Worm (Caenorhabditis elegans) whole organism, mixed stage, embryonic: Measurements from ENCODE around the gene szy-2.

ENCODE experiments used
- M03D4.4 ChIP-seq: sonication (generic microtip); optimal IDR thresholded peaks from 2 replicates; lab custom pipeline; 2017; ENCODE audit warnings: mild to moderate bottlenecking, missing genetic modification characterization, missing compliant biosample characterization
- bed-3 ChIP-seq: fragments of 200-800 bp; sonication (Bioruptor generic); optimal IDR thresholded peaks from 3 replicates; lab custom pipeline; 2018; ENCODE audit warnings: mild to moderate bottlenecking, missing genetic modification characterization, moderate library complexity, missing compliant biosample characterization
- blmp-1 ChIP-seq: fragments of 150-350 bp; optimal IDR thresholded peaks from 2 replicates; lab custom pipeline; 2014; ENCODE audit warnings: missing biosample characterization, missing genetic modification characterization
- ceh-39 ChIP-seq: fragments of 150-350 bp; optimal IDR thresholded peaks from 2 replicates; lab custom pipeline; 2014; ENCODE audit warnings: missing biosample characterization, missing genetic modification characterization
- ceh-43 ChIP-seq: fragments of 200-800 bp; sonication (Bioruptor generic); optimal IDR thresholded peaks from 2 replicates; lab custom pipeline; 2018; ENCODE audit warnings: mild to moderate bottlenecking, missing genetic modification characterization, moderate library complexity, missing compliant biosample characterization
- ces-1 ChIP-seq: fragments of 150-350 bp; optimal IDR thresholded peaks from 2 replicates; lab custom pipeline; 2014; ENCODE audit warnings: missing biosample characterization, missing genetic modification reagents, missing genetic modification characterization
- cnd-1 ChIP-seq: fragments of 200-800 bp; sonication (Bioruptor generic); optimal IDR thresholded peaks from 2 replicates; lab custom pipeline; 2018; ENCODE audit warnings: mild to moderate bottlenecking, missing genetic modification characterization, missing compliant biosample characterization
- elt-1 ChIP-seq: sonication (generic microtip); optimal IDR thresholded peaks from 2 replicates; lab custom pipeline; 2017; ENCODE audit warnings: missing genetic modification characterization, mild to moderate bottlenecking, missing compliant biosample characterization, antibody characterized with exemption, moderate library complexity, borderline replicate concordance; ENCODE audit not compliant: insufficient read depth
- elt-3 ChIP-seq: fragments of 150-350 bp; optimal IDR thresholded peaks from 2 replicates; lab custom pipeline; 2014; ENCODE audit warnings: missing biosample characterization, missing genetic modification characterization
- ham-2 ChIP-seq: fragments of 200-800 bp; sonication (Bioruptor generic); optimal IDR thresholded peaks from 2 replicates; lab custom pipeline; 2018; ENCODE audit warnings: mild to moderate bottlenecking, missing genetic modification characterization, missing compliant biosample characterization
- hlh-1 ChIP-seq: fragments of 150-350 bp; optimal IDR thresholded peaks from 2 replicates; lab custom pipeline; 2014; ENCODE audit warnings: missing biosample characterization, missing genetic modification reagents, missing genetic modification characterization
- lin-13 ChIP-seq: fragments of 150-350 bp; optimal IDR thresholded peaks from 2 replicates; lab custom pipeline; 2014; ENCODE audit warnings: missing biosample characterization, missing genetic modification characterization
- lsy-2 ChIP-seq: fragments of 150-350 bp; optimal IDR thresholded peaks from 2 replicates; lab custom pipeline; 2014; ENCODE audit warnings: missing biosample characterization, missing genetic modification characterization
- mab-5 ChIP-seq: fragments of 150-350 bp; optimal IDR thresholded peaks from 2 replicates; lab custom pipeline; 2014; ENCODE audit warnings: missing biosample characterization, missing genetic modification characterization
- mep-1 ChIP-seq: fragments of 150-350 bp; optimal IDR thresholded peaks from 2 replicates; lab custom pipeline; 2017; ENCODE audit warnings: missing biosample characterization, missing genetic modification reagents, missing genetic modification characterization, inconsistent platforms
- mls-2 ChIP-seq: sonication (generic microtip); optimal IDR thresholded peaks from 2 replicates; lab custom pipeline; 2016; ENCODE audit warnings: mild to moderate bottlenecking, missing genetic modification characterization, moderate library complexity, missing compliant biosample characterization
- nhr-12 ChIP-seq: fragments of 150-350 bp; optimal IDR thresholded peaks from 2 replicates; lab custom pipeline; 2014; ENCODE audit warnings: missing biosample characterization, missing genetic modification characterization
- nhr-237 ChIP-seq: fragments of 150-350 bp; optimal IDR thresholded peaks from 2 replicates; lab custom pipeline; 2014; ENCODE audit warnings: missing biosample characterization, missing genetic modification characterization
- nhr-28 ChIP-seq: fragments of 150-350 bp; optimal IDR thresholded peaks from 2 replicates; lab custom pipeline; 2014; ENCODE audit warnings: missing biosample characterization, missing genetic modification characterization
- nhr-76 ChIP-seq: sonication (generic microtip); optimal IDR thresholded peaks from 2 replicates; lab custom pipeline; 2017; ENCODE audit warnings: missing biosample characterization, missing genetic modification characterization
- sem-2 ChIP-seq: fragments of 200-800 bp; sonication (Bioruptor generic); optimal IDR thresholded peaks from 2 replicates; lab custom pipeline; 2018; ENCODE audit warnings: mild to moderate bottlenecking, missing genetic modification characterization, missing compliant biosample characterization
- snpc-4 ChIP-seq: fragments of 150-350 bp; optimal IDR thresholded peaks from 2 replicates; lab custom pipeline; 2014; ENCODE audit warnings: missing biosample characterization, missing genetic modification characterization
- sptf-1 ChIP-seq: sonication (generic microtip); optimal IDR thresholded peaks from 2 replicates; lab custom pipeline; 2017; ENCODE audit warnings: mild to moderate bottlenecking, missing genetic modification characterization, moderate library complexity, missing compliant biosample characterization
- tbx-8 ChIP-seq: fragments of 200-800 bp; sonication (Bioruptor generic); optimal IDR thresholded peaks from 2 replicates; lab custom pipeline; 2018; ENCODE audit warnings: mild to moderate bottlenecking, missing genetic modification characterization, moderate library complexity, missing compliant biosample characterization
- unc-39 ChIP-seq: fragments of 150-350 bp; optimal IDR thresholded peaks from 2 replicates; lab custom pipeline; 2014; ENCODE audit warnings: missing biosample characterization, missing genetic modification characterization
- unc-62 ChIP-seq: fragments of 150-350 bp; optimal IDR thresholded peaks from 2 replicates; lab custom pipeline; 2014; ENCODE audit warnings: missing biosample characterization, missing genetic modification reagents, missing genetic modification characterization
- zip-8 ChIP-seq: fragments of 150-350 bp; optimal IDR thresholded peaks from 2 replicates; lab custom pipeline; 2014; ENCODE audit warnings: missing biosample characterization, missing genetic modification characterization
- ztf-11 ChIP-seq: fragments of 150-350 bp; optimal IDR thresholded peaks from 2 replicates; lab custom pipeline; 2014; ENCODE audit warnings: missing biosample characterization, missing genetic modification characterization

Gene szy-2

DNA sequence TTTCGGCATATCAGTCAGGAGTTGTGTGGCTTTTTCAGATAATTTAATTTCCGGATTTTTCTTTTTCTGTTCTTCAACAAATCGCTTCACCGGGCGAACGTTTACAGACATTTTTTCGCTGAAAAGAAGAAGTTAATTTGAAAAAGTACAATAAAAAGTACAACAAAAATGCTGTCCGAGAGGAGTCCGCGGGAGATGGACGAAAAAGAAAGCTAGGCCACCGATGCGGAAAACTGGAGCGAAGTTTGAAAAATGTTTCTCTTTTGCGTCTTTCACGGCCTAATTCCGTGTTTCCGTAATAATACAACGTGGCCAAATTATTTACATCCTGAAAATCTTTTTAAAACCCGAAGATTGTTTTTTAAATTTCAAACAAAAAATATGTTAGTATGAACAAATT lies 21.8 kb downstream of the szy-2 start, which contains the start of gene thoc-5 (continued):
- peak; percentile 7 for TF ChIP-seq cnd-1 (tag; lab: Kevin White, UChicago)

DNA sequence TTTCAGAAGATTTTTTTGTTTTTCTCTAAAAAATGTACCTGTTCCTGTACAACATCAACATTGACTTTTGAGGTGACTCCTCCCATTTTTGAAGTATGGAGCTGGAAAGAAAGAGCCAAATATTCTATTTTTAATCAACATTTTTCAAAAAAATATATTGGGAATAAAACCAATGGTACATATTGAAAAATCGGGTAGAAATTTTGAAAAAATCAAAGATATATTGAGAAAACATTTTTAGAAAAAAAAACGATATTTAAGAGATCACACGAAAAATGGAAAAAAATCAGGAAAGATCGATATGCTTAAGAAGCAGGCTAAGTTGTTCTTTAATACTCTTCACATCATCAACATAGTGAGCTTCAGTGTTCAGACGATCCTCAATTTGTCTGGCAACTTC lies 25.1 kb downstream of the szy-2 start, which contains the start of gene glrx-21:
TSS of gene glrx-21 (minus strand) at position 101 of the 400 bp plus-strand sequence.
- no peak for TF ChIP-seq bed-3 (GFP tag; lab: Kevin White, UChicago)
- no peak for TF ChIP-seq sptf-1 (tag; lab: Kevin White, UChicago)
- TF ChIP-seq ceh-39 (tag; lab: Kevin White, UChicago), result no peak
- TF ChIP-seq nhr-12, result no peak
- TF ChIP-seq lin-13 (tag; lab: Kevin White, UChicago), result no peak
- TF ChIP-seq ceh-43 (GFP tag; lab: Kevin White, UChicago), result no peak
- TF ChIP-seq nhr-76 (tag; lab: Kevin White, UChicago), result no peak
- TF ChIP-seq unc-62, result no peak
- no peak for TF ChIP-seq zip-8 (tag; lab: Kevin White, UChicago)
- TF ChIP-seq ham-2 (GFP tag; lab: Kevin White, UChicago), result no peak

- TF ChIP-seq snpc-4 (tag; lab: Kevin White, UChicago) (no peak), zip-8 (tag; lab: Kevin White, UChicago) (peak; percentile 90), ces-1 (GFP tag; lab: Kevin White, UChicago) (no peak)
- TF ChIP-seq, all 35 proteins: peak for 1
Measured at ce11 chrIII:5344561-5344960, 26.5 kb downstream of the szy-2 start.

DNA sequence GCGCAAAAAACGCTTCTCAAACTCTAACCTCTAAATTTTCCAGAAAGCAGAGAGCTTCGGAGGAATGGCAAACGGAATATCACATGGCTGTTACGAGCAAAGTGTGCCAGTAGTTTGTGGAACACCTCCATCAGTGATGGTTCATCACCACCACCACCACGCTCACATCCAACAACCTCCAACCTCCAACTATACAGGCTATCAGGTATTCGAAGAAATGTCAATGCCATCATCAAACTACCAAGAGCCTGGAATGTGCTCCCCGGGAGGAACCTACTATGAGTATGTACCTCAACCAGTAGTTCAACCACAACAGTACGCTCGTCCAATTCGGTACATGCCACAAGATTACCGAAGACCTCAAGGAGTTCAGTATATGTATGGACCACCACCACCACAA lies 27.5 kb downstream of the szy-2 start:
- TF ChIP-seq mep-1, result no peak
- no peak for TF ChIP-seq lin-13 (tag; lab: Kevin White, UChicago)
- TF ChIP-seq cnd-1 (tag; lab: Kevin White, UChicago), result no peak
- no peak for TF ChIP-seq sem-2 (GFP tag; lab: Kevin White, UChicago)
- TF ChIP-seq nhr-237, result no peak
- no peak for TF ChIP-seq ceh-39 (tag; lab: Kevin White, UChicago)
- no peak for TF ChIP-seq lsy-2 (tag; lab: Kevin White, UChicago)
- TF ChIP-seq ham-2 (GFP tag; lab: Kevin White, UChicago), result no peak
- no peak for TF ChIP-seq zip-8 (tag; lab: Kevin White, UChicago)
- no peak for TF ChIP-seq elt-3 (tag; lab: Kevin White, UChicago)
- TF ChIP-seq nhr-76 (tag; lab: Kevin White, UChicago), result no peak
- TF ChIP-seq snpc-4 (tag; lab: Kevin White, UChicago), result no peak
- no peak for TF ChIP-seq ztf-11 (tag; lab: Kevin White, UChicago)
- TF ChIP-seq unc-39 (tag; lab: Kevin White, UChicago), result no peak
- no peak for TF ChIP-seq mls-2
- no peak for TF ChIP-seq mab-5 (tag; lab: Kevin White, UChicago)
- no peak for TF ChIP-seq sptf-1 (tag; lab: Kevin White, UChicago)

DNA sequence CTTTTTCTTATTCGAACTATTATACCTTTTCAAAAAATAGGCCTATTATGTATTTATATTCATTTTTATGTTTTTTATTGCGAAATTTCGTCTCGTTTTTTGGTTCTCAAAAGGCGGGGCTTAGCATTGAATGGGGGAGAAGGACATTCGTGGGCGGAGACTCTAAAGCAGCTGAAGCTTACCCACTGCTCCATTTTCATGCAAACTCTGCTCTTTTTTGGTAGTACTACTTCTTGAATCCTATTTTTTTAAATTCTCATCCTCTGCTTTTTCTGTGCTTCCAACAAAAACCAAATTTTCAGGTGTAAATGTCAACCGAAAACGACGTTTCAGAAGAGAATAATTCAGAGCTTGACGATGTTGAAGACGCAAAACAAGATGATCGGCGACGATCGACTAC lies 29.7 kb downstream of the szy-2 start, which contains the start of gene ZK121.2:
TSS of gene ZK121.2 (plus strand) at position 301 of the 400 bp plus-strand sequence.
- TF ChIP-seq tbx-8 (GFP tag; lab: Kevin White, UChicago) (no peak), M03D4.4 (tag; lab: Kevin White, UChicago) (no peak), blmp-1 (tag; lab: Kevin White, UChicago) (no peak), hlh-1 (tag; lab: Kevin White, UChicago) (no peak), lsy-2 (tag; lab: Kevin White, UChicago) (no peak), ces-1 (GFP tag; lab: Kevin White, UChicago) (no peak), ceh-39 (tag; lab: Kevin White, UChicago) (no peak)

DNA sequence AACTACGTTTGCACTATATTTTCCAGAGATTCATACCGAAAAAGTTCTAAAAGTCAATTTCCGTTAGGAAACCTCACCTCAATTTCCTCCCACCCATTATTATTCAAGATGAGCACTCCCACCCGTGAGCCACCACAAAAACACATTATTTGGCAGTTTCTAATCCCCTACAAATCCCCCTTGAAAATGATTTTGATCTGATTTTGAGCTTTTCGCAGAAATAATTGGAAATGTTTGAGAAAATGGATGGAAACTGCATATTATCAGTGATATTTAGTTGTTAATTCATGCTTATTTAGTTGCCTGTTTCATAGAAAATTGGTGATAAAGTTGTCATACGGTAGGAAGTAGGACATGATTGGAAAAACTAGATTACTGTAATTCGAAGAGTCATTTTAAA lies 30.5 kb downstream of the szy-2 start:
- TF ChIP-seq nhr-12, result no peak
- TF ChIP-seq elt-3 (tag; lab: Kevin White, UChicago), result no peak
- no peak for TF ChIP-seq hlh-1 (tag; lab: Kevin White, UChicago)
- no peak for TF ChIP-seq mep-1
- TF ChIP-seq mab-5 (tag; lab: Kevin White, UChicago), result no peak
- no peak for TF ChIP-seq elt-1
- no peak for TF ChIP-seq nhr-28 (tag; lab: Kevin White, UChicago)
- TF ChIP-seq unc-62, result no peak
- TF ChIP-seq blmp-1 (tag; lab: Kevin White, UChicago), result no peak
- TF ChIP-seq lsy-2 (tag; lab: Kevin White, UChicago), result no peak
